Worm (Caenorhabditis elegans): ENCODE data around the gene T28A11.22.

ce11 chrV:3218604-3219003, 38.8 kb upstream of the T28A11.22 start:
- TF ChIP-seq ztf-11 (tag; optimal IDR thresholded peaks at IDR 0.05) = no peak
- no peak for TF ChIP-seq F26F4.8 (GFP tag; conservative IDR thresholded peaks at IDR 0.05)
- no peak for TF ChIP-seq nhr-42 (GFP tag; IDR thresholded peaks at IDR 0.05)
- no peak for TF ChIP-seq nhr-28 (tag; optimal IDR thresholded peaks at IDR 0.05)
